Fruit fly (Drosophila melanogaster): ENCODE data around the gene agt.

The agt gene

DNA sequence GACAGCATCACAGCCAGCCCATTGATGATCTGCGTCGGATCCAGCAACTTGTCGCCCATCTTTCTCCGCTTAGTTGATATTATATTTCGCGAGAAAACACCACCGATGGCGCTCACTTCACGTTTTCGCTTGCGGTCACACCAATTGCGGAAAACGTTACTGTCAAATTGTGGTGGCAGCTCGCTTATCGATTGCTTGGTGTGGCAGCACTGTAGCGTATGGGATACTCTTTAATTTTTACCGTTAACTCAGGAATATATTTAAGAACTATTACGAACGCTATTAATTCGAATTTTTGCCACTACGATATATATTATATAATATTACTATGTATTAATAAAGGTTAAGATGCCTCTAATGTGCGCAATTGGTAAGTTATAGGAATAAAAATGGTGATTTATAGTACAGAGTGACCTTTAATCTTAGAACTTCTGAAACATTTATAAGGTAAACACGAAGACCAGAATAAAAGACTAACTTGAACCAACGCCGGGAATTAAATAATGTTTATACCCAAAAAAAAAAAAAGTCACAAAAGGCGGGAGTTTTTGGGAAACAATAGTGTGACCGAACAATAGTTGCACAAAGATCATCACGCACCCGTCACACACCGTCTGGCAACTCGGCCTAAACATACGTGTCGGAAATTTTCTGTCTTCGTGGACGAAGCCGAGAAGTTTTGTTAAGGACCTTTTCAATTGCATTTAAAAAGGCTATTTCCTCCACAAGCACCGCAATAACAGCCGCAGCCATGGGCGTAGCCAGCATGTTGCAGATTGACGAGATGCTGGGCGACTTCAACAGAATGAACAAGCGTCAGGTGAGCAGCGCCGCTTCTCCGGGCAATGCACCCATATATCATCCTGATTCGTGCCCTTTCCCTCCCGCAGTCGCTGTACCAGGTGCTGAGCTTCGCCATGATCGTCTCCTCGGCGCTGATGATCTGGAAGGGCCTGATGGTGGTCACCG, 2.3 kb downstream of the agt start, which contains the start of the genes CG1307 and twr (continued):
- TF ChIP-seq CG18764 (GFP tag; optimal IDR thresholded peaks at IDR 0.05) (peak; percentile 23), CG3281 (GFP tag; optimal IDR thresholded peaks at IDR 0.05) (no peak), shn (GFP tag; optimal IDR thresholded peaks at IDR 0.05) (no peak), CG11093 (GFP tag; IDR thresholded peaks at IDR 0.05) (0 out of 3 replicates have a peak, but pooled peaks have one; percentile 26), Myb (GFP tag; optimal IDR thresholded peaks at IDR 0.05) (peak; percentile 81), CG3407 (GFP tag; optimal IDR thresholded peaks at IDR 0.05) (peak; percentile 53), sr (GFP tag; IDR thresholded peaks at IDR 0.05) (no peak), Spps (tag; optimal IDR thresholded peaks at IDR 0.05) (peak; percentile 24), CG8924 (tag; optimal IDR thresholded peaks at IDR 0.05) (peak; percentile 18), Sin3A (optimal IDR thresholded peaks at IDR 0.05) (peak; percentile 31), PHDP (tag; optimal IDR thresholded peaks at IDR 0.05) (no peak), CG10274 (GFP tag; optimal IDR thresholded peaks at IDR 0.05) (no peak), CG8765 (GFP tag; IDR thresholded peaks at IDR 0.05) (no peak), cwo (GFP tag; optimal IDR thresholded peaks at IDR 0.05) (no peak), CG8388 (GFP tag; optimal IDR thresholded peaks at IDR 0.05) (no peak), nmo (GFP tag; optimal IDR thresholded peaks at IDR 0.05) (peak; percentile 62), abd-A (tag; optimal IDR thresholded peaks at IDR 0.05) (no peak), TFAM (GFP tag; optimal IDR thresholded peaks at IDR 0.05) (no peak), Doc3 (GFP tag; IDR thresholded peaks at IDR 0.05; ENCODE audit: partially characterized antibody) (no peak), caup (GFP tag; optimal IDR thresholded peaks at IDR 0.05; ENCODE audit: severe bottlenecking) (no peak), Gug (GFP tag; IDR thresholded peaks at IDR 0.05) (no peak), CG1233 (GFP tag; optimal IDR thresholded peaks at IDR 0.05) (peak; percentile 42), CG9817 (tag; optimal IDR thresholded peaks at IDR 0.05) (peak; percentile 30), CG3065 (GFP tag; optimal IDR thresholded peaks at IDR 0.05) (no peak), CG11247 (GFP tag; IDR thresholded peaks at IDR 0.05) (no peak), CG9797 (GFP tag; optimal IDR thresholded peaks at IDR 0.05) (peak; percentile 81), Atf6 (GFP tag; IDR thresholded peaks at IDR 0.05) (no peak), MBD-R2 (GFP tag; IDR thresholded peaks at IDR 0.05) (peak; percentile 73), pum (GFP tag; optimal IDR thresholded peaks at IDR 0.05) (no peak), ranshi (GFP tag; IDR thresholded peaks at IDR 0.05) (0 out of 2 replicates have a peak, but pooled peaks have one; percentile 13), D19B (GFP tag; optimal IDR thresholded peaks at IDR 0.05) (peak; percentile 26), tll (GFP tag; optimal IDR thresholded peaks at IDR 0.05) (peak in 1 of 2 experiments; percentile 19), scrt (GFP tag; optimal IDR thresholded peaks at IDR 0.05) (no peak), CG10209 (GFP tag; optimal IDR thresholded peaks at IDR 0.05) (peak; percentile 11), gfzf (GFP tag; optimal IDR thresholded peaks at IDR 0.05) (peak; percentile 76), tup (GFP tag; optimal IDR thresholded peaks at IDR 0.05) (no peak), fu2 (GFP tag; optimal IDR thresholded peaks at IDR 0.05) (no peak), CG31224 (GFP tag; IDR thresholded peaks at IDR 0.05) (no peak), ci (GFP tag; IDR thresholded peaks at IDR 0.05) (peak; percentile 71; the same call in 1 of the 3 replicates), inv (GFP tag; IDR thresholded peaks at IDR 0.05; ENCODE audit: partially characterized antibody) (no peak), CG8290 (GFP tag; optimal IDR thresholded peaks at IDR 0.05) (peak; percentile 15), CG8290 (tag; optimal IDR thresholded peaks at IDR 0.05) (no peak), pita (GFP tag; optimal IDR thresholded peaks at IDR 0.05) (no peak), CG1832 (GFP tag; optimal IDR thresholded peaks at IDR 0.05) (no peak), Dll (GFP tag; IDR thresholded peaks at IDR 0.05; ENCODE audit: partially characterized antibody) (0 out of 4 replicates have a peak, but pooled peaks have one; percentile 25), zen2 (GFP tag; IDR thresholded peaks at IDR 0.05; ENCODE audit: partially characterized antibody) (no peak), NK7.1 (GFP tag; optimal IDR thresholded peaks at IDR 0.05) (no peak), da (GFP tag; optimal IDR thresholded peaks at IDR 0.05) (no peak)

Measured in whole organism, embryonic.